Worm (Caenorhabditis elegans): Measurements from ENCODE around the gene crh-2.
A peak's percentile ranks its signal among the peaks of the same experiment; 100 is the strongest.

Gene crh-2

DNA sequence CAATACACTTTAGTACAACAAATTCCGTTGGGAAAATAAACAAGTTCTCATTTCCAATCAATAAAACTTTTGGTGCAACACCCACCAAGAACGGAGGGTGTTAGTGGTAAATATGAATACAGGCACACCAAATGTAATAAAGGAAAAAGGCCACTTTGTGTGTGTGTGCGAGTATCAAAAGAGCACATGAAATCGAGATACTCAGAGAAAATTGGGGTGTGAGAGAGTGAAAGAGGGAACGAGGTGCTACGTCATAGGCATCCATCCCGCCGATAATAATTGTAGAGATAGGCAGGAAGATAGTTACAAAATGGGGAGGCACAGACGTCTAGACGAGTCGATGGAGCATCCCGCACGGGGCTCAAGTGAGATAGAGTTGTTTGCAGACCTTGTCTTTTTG lies 40.4 kb upstream of the crh-2 start (continued):
- TF ChIP-seq nhr-84 (tag; optimal IDR thresholded peaks at IDR 0.05), result no peak
- TF ChIP-seq fos-1 (tag; optimal IDR thresholded peaks at IDR 0.05), result no peak
- TF ChIP-seq unc-86 (tag; optimal IDR thresholded peaks at IDR 0.05), result no peak
- no peak for TF ChIP-seq lin-39 (tag; optimal IDR thresholded peaks at IDR 0.05)
- no peak for TF ChIP-seq nhr-85 (tag)
- no peak for TF ChIP-seq tlp-1 (tag; optimal IDR thresholded peaks at IDR 0.05)
- no peak for TF ChIP-seq mef-2 (tag; optimal IDR thresholded peaks at IDR 0.05)
- TF ChIP-seq ztf-11 (tag; optimal IDR thresholded peaks at IDR 0.05), result no peak
- no peak for TF ChIP-seq lsy-2 (tag; optimal IDR thresholded peaks at IDR 0.05)
- TF ChIP-seq unc-130 (tag; optimal IDR thresholded peaks at IDR 0.05), result peak; percentile 35
- TF ChIP-seq sox-4 (tag; optimal IDR thresholded peaks at IDR 0.05), result no peak
- TF ChIP-seq ceh-63 (GFP tag; optimal IDR thresholded peaks at IDR 0.05), result no peak
- no peak for TF ChIP-seq hpl-2 (GFP tag; optimal IDR thresholded peaks at IDR 0.05)
- TF ChIP-seq nhr-19 (GFP tag; conservative IDR thresholded peaks at IDR 0.05), result no peak
- TF ChIP-seq C16A3.4 (tag; optimal IDR thresholded peaks at IDR 0.05), result no peak
- peak; percentile 38 for TF ChIP-seq tbx-2 (tag; optimal IDR thresholded peaks at IDR 0.05)
- TF ChIP-seq mep-1 (tag; optimal IDR thresholded peaks at IDR 0.05), result no peak
- peak; percentile 42 for TF ChIP-seq snu-23 (GFP tag; optimal IDR thresholded peaks at IDR 0.05)
- no peak for TF ChIP-seq pax-3 (tag; optimal IDR thresholded peaks at IDR 0.05)
- TF ChIP-seq isw-1 (GFP tag; IDR thresholded peaks at IDR 0.05), result no peak
- TF ChIP-seq fkh-8 (tag; optimal IDR thresholded peaks at IDR 0.05), result no peak
- no peak for TF ChIP-seq Y116A8C.19 (tag; optimal IDR thresholded peaks at IDR 0.05; ENCODE audit: borderline replicate concordance)
- TF ChIP-seq xbp-1 (tag; optimal IDR thresholded peaks at IDR 0.05), result no peak
- peak; percentile 6 for TF ChIP-seq nhr-77 (tag; optimal IDR thresholded peaks at IDR 0.05)
- no peak for TF ChIP-seq nhr-76 (tag; optimal IDR thresholded peaks at IDR 0.05)
- no peak for TF ChIP-seq snpc-4 (tag; optimal IDR thresholded peaks at IDR 0.05)
- TF ChIP-seq dpl-1 (GFP tag; optimal IDR thresholded peaks at IDR 0.05), result no peak
- TF ChIP-seq skn-1 (tag; optimal IDR thresholded peaks at IDR 0.05), result no peak
- TF ChIP-seq hlh-4 (tag; optimal IDR thresholded peaks at IDR 0.05), result no peak
- TF ChIP-seq elt-2 (tag; optimal IDR thresholded peaks at IDR 0.05), result peak; percentile 78
- TF ChIP-seq nhr-71 (tag; optimal IDR thresholded peaks at IDR 0.05), result peak; percentile 53
- no peak for TF ChIP-seq aha-1 (tag; optimal IDR thresholded peaks at IDR 0.05)
- TF ChIP-seq sptf-1 (tag; optimal IDR thresholded peaks at IDR 0.05), result no peak
- peak; percentile 64 for TF ChIP-seq lin-14 (GFP tag; optimal IDR thresholded peaks at IDR 0.05)
- TF ChIP-seq rnt-1 (tag; optimal IDR thresholded peaks at IDR 0.05), result peak; percentile 40
- no peak for TF ChIP-seq alr-1 (tag; optimal IDR thresholded peaks at IDR 0.05; ENCODE audit: borderline replicate concordance)
- TF ChIP-seq zag-1 (tag; optimal IDR thresholded peaks at IDR 0.05), result no peak
- no peak for TF ChIP-seq fkh-10 (GFP tag; optimal IDR thresholded peaks at IDR 0.05)

DNA sequence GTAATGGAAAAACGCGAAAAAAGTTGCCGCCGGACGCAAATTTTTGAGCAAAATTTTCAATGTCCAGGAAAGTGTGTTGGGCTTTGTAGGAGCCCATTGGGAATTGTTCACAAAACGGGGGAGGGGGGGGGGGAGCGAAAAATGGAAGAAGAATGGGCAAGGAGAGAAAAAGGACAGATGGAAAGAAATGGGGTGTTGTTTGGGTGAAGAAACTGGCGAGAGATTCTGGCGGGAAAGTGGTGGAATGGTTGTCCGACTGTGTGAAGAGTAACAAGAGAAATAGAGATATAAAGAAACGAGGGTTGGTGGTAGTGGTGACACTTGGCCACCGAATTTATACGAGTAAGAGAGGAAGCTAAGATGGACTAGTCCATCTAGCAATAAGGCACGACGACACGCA lies 38.9 kb upstream of the crh-2 start:
- TF ChIP-seq nhr-11 (tag; optimal IDR thresholded peaks at IDR 0.05) (no peak), lin-15B (tag; optimal IDR thresholded peaks at IDR 0.05) (no peak), C04F5.9 (tag; optimal IDR thresholded peaks at IDR 0.05) (no peak), ces-1 (GFP tag; optimal IDR thresholded peaks at IDR 0.05) (no peak), unc-130 (tag; optimal IDR thresholded peaks at IDR 0.05) (no peak), lin-14 (GFP tag; optimal IDR thresholded peaks at IDR 0.05) (peak; percentile 66), vab-15 (tag; optimal IDR thresholded peaks at IDR 0.05) (no peak), hlh-4 (tag; optimal IDR thresholded peaks at IDR 0.05) (no peak), nhr-237 (tag; optimal IDR thresholded peaks at IDR 0.05) (no peak), fos-1 (tag; optimal IDR thresholded peaks at IDR 0.05) (no peak), rnt-1 (tag; optimal IDR thresholded peaks at IDR 0.05) (peak; percentile 13), F16B12.6 (tag; optimal IDR thresholded peaks at IDR 0.05) (no peak), ztf-11 (tag; optimal IDR thresholded peaks at IDR 0.05) (no peak), C16A3.4 (tag; optimal IDR thresholded peaks at IDR 0.05) (no peak), efl-1 (optimal IDR thresholded peaks at IDR 0.05) (peak in 1 of 2 experiments; percentile 21), efl-1 (GFP tag; optimal IDR thresholded peaks at IDR 0.05 in 1 of 2) (no peak), egl-13 (tag; optimal IDR thresholded peaks at IDR 0.05) (no peak), egl-27 (tag; optimal IDR thresholded peaks at IDR 0.05) (no peak), pag-3 (tag; optimal IDR thresholded peaks at IDR 0.05; ENCODE audit: borderline replicate concordance, insufficient read depth) (no peak)

Measured in whole organism, L1 larva.